Fruit fly (Drosophila melanogaster): ENCODE results near the gene CG5412.
A peak's percentile ranks its signal among the peaks of the same experiment; 100 is the strongest.

Gene CG5412

dm6 chr3R:20594194-20595144, 17.6 kb downstream of the CG5412 start (continued):
- no peak for TF ChIP-seq gt (GFP tag; IDR thresholded peaks at IDR 0.05)
- TF ChIP-seq cad (GFP tag; optimal IDR thresholded peaks at IDR 0.05): no peak
- TF ChIP-seq rib (GFP tag; IDR thresholded peaks at IDR 0.05): peak; percentile 38; the same call in 1 of the 2 replicates
- TF ChIP-seq Nf-YB (GFP tag; optimal IDR thresholded peaks at IDR 0.05): peak; percentile 84
- TF ChIP-seq CHES-1-like (GFP tag; optimal IDR thresholded peaks at IDR 0.05): no peak
- peak; percentile 82 for TF ChIP-seq CG17328 (GFP tag; IDR thresholded peaks at IDR 0.05)
- TF ChIP-seq dysf (GFP tag; IDR thresholded peaks at IDR 0.05): peak; percentile 88
- no peak for TF ChIP-seq sima (GFP tag; optimal IDR thresholded peaks at IDR 0.05)
- TF ChIP-seq Camta (GFP tag; optimal IDR thresholded peaks at IDR 0.05): no peak
- no peak for TF ChIP-seq CG13894 (tag; optimal IDR thresholded peaks at IDR 0.05)
- peak; percentile 92 for TF ChIP-seq CG12299 (tag; optimal IDR thresholded peaks at IDR 0.05)
- TF ChIP-seq cwo (GFP tag; optimal IDR thresholded peaks at IDR 0.05): peak; percentile 99
- TF ChIP-seq CG17385 (GFP tag; optimal IDR thresholded peaks at IDR 0.05): peak; percentile 82
- TF ChIP-seq sim (GFP tag; IDR thresholded peaks at IDR 0.05): peak; percentile 79
- no peak for TF ChIP-seq CG34224 (GFP tag; IDR thresholded peaks at IDR 0.05; ENCODE audit: partially characterized antibody)
- peak; percentile 66 for TF ChIP-seq CG9215 (GFP tag; IDR thresholded peaks at IDR 0.05)
- TF ChIP-seq Lhr (GFP tag; optimal IDR thresholded peaks at IDR 0.05): peak; percentile 62
- TF ChIP-seq CG1602 (GFP tag; optimal IDR thresholded peaks at IDR 0.05): peak; percentile 86
- peak; percentile 86 for TF ChIP-seq CG6813 (GFP tag; optimal IDR thresholded peaks at IDR 0.05)
- TF ChIP-seq ranshi (GFP tag; IDR thresholded peaks at IDR 0.05): peak; percentile 73
- TF ChIP-seq Sin3A (optimal IDR thresholded peaks at IDR 0.05): no peak
- peak; percentile 22 for TF ChIP-seq gsb (GFP tag; IDR thresholded peaks at IDR 0.05)
- TF ChIP-seq Asciz (GFP tag; optimal IDR thresholded peaks at IDR 0.05): peak; percentile 88
- peak; percentile 17 for TF ChIP-seq exex (tag; optimal IDR thresholded peaks at IDR 0.05)
- peak; percentile 46; the same call in 1 of the 2 replicates for TF ChIP-seq wdn (GFP tag; IDR thresholded peaks at IDR 0.05)
- peak; percentile 53; the same call in 1 of the 2 replicates for TF ChIP-seq E2f2 (GFP tag; IDR thresholded peaks at IDR 0.05)
- peak; percentile 85 for TF ChIP-seq CG18599 (GFP tag; optimal IDR thresholded peaks at IDR 0.05)
- peak; percentile 29 for TF ChIP-seq fd102C (GFP tag; optimal IDR thresholded peaks at IDR 0.05)
- TF ChIP-seq Mes4 (GFP tag; optimal IDR thresholded peaks at IDR 0.05): no peak
- peak; percentile 66 for TF ChIP-seq CG11723 (GFP tag; optimal IDR thresholded peaks at IDR 0.05)
- no peak for TF ChIP-seq vnd (GFP tag; IDR thresholded peaks at IDR 0.05; ENCODE audit: partially characterized antibody)
- TF ChIP-seq Tbp (GFP tag; optimal IDR thresholded peaks at IDR 0.05): no peak
- no peak for TF ChIP-seq Mad (GFP tag; optimal IDR thresholded peaks at IDR 0.05)
- TF ChIP-seq nom (GFP tag; optimal IDR thresholded peaks at IDR 0.05): peak; percentile 88
- TF ChIP-seq NfI (GFP tag; optimal IDR thresholded peaks at IDR 0.05): peak; percentile 59
- TF ChIP-seq CG11696 (GFP tag; IDR thresholded peaks at IDR 0.05): 0 out of 2 replicates have a peak, but pooled peaks have one; percentile 23
- peak; percentile 92 for TF ChIP-seq CG6689 (GFP tag; IDR thresholded peaks at IDR 0.05)
- peak; percentile 91 for TF ChIP-seq Oli (tag; optimal IDR thresholded peaks at IDR 0.05)
- peak; percentile 58; the same call in 2 of the 4 replicates for TF ChIP-seq Gug (GFP tag; IDR thresholded peaks at IDR 0.05)
- peak; percentile 27 for TF ChIP-seq Side (GFP tag; optimal IDR thresholded peaks at IDR 0.05)
- peak; percentile 67 for TF ChIP-seq onecut (GFP tag; IDR thresholded peaks at IDR 0.05)
- peak; percentile 88 for TF ChIP-seq CG3407 (GFP tag; optimal IDR thresholded peaks at IDR 0.05)
- TF ChIP-seq CG7556 (GFP tag; optimal IDR thresholded peaks at IDR 0.05): peak; percentile 95
- peak in 1 of 2 experiments; percentile 92 for TF ChIP-seq Hr51 (GFP tag; optimal IDR thresholded peaks at IDR 0.05)
- no peak for TF ChIP-seq CG16863 (GFP tag; optimal IDR thresholded peaks at IDR 0.05)
- TF ChIP-seq pros (GFP tag; optimal IDR thresholded peaks at IDR 0.05): peak; percentile 79
- peak; percentile 73 for TF ChIP-seq Vsx1 (GFP tag; optimal IDR thresholded peaks at IDR 0.05)
- TF ChIP-seq Neu2 (GFP tag; optimal IDR thresholded peaks at IDR 0.05; ENCODE audit: borderline replicate concordance): no peak

Measured in whole organism, embryonic.